Fruit fly (Drosophila melanogaster): ENCODE measurements around the gene wupA.

- TF ChIP-seq usp (GFP tag; optimal IDR thresholded peaks at IDR 0.05), result no peak
- TF ChIP-seq psq (optimal IDR thresholded peaks at IDR 0.05), result no peak
- TF ChIP-seq pan (optimal IDR thresholded peaks at IDR 0.05), result no peak
- TF ChIP-seq EcR (GFP tag; optimal IDR thresholded peaks at IDR 0.05), result no peak
- no peak for TF ChIP-seq CG8478 (optimal IDR thresholded peaks at IDR 0.05)
Measured at dm6 chrX:18094130-18094529, 22.6 kb downstream of the wupA start.
